Worm (Caenorhabditis elegans) whole organism, L4 larva: ENCODE data around the gene ugt-50.

Experiments
- F37D6.2 ChIP-seq: sonication (generic microtip); optimal IDR thresholded peaks from 2 replicates; lab custom pipeline; 2016; ENCODE audit warnings: mild to moderate bottlenecking, missing genetic modification characterization, missing compliant biosample characterization
- F49E8.2 ChIP-seq: sonication (generic microtip); optimal IDR thresholded peaks from 2 replicates; lab custom pipeline; 2016; ENCODE audit warnings: missing compliant biosample characterization, mild to moderate bottlenecking, missing genetic modification characterization, borderline replicate concordance
- R02D3.7 ChIP-seq: fragments of 150-350 bp; sonication (generic microtip); optimal IDR thresholded peaks from 3 replicates; lab custom pipeline; 2014; ENCODE audit warnings: missing biosample characterization, missing genetic modification characterization
- T20F7.1 ChIP-seq: fragments of 200-800 bp; sonication (Bioruptor generic); optimal IDR thresholded peaks from 2 replicates; lab custom pipeline; 2018; ENCODE audit warnings: mild to moderate bottlenecking, missing genetic modification characterization, missing compliant biosample characterization
- Y48G9A.11 ChIP-seq: fragments of 200-800 bp; sonication (Bioruptor generic); IDR thresholded peaks from 2 replicates; pipeline ENCODE4 v1.3.6; 2022; ENCODE audit warnings: missing genetic modification reagents, missing genetic modification characterization, missing compliant biosample characterization
- Y75B8A.6 ChIP-seq: fragments of 200-800 bp; sonication (Bioruptor generic); IDR thresholded peaks from 2 replicates; pipeline ENCODE4 v1.3.6; 2022; ENCODE audit warnings: missing genetic modification reagents, missing genetic modification characterization, missing compliant biosample characterization
- ZK546.5 ChIP-seq, 2 experiments: sonication (generic microtip); optimal IDR thresholded peaks; 2 replicates each; lab custom pipeline; 2017; ENCODE audit warnings: missing biosample characterization in 2 of 2, missing genetic modification characterization in 2 of 2
- aly-2 ChIP-seq: sonication (generic microtip); optimal IDR thresholded peaks from 2 replicates; lab custom pipeline; 2018; ENCODE audit warnings: missing biosample characterization, missing genetic modification characterization
- ama-1 ChIP-seq: fragments of 150-350 bp; optimal IDR thresholded peaks from 2 replicates; lab custom pipeline; 2014; ENCODE audit warnings: inconsistent platforms, mixed read lengths
- arid-1 ChIP-seq: fragments of 200-800 bp; sonication (Bioruptor generic); conservative IDR thresholded peaks from 2 replicates; pipeline ENCODE4 v1.3.6; 2022; ENCODE audit warnings: missing genetic modification reagents, missing genetic modification characterization, missing compliant biosample characterization
- ceh-28 ChIP-seq: fragments of 150-350 bp; optimal IDR thresholded peaks from 2 replicates; lab custom pipeline; 2014; ENCODE audit warnings: missing biosample characterization, missing genetic modification reagents, missing genetic modification characterization
- ceh-44 ChIP-seq: fragments of 200-800 bp; sonication (Bioruptor generic); IDR thresholded peaks from 2 replicates; pipeline ENCODE4 v1.3.6; 2022; ENCODE audit warnings: missing genetic modification reagents, missing genetic modification characterization, missing compliant biosample characterization
- ceh-62 ChIP-seq: sonication (generic microtip); optimal IDR thresholded peaks from 2 replicates; lab custom pipeline; 2017; ENCODE audit warnings: missing biosample characterization, missing genetic modification characterization
- ces-1 ChIP-seq: fragments of 150-350 bp; sonication (generic microtip); optimal IDR thresholded peaks from 4 replicates; lab custom pipeline; 2014; ENCODE audit warnings: missing biosample characterization, missing genetic modification reagents, missing genetic modification characterization
- cey-2 ChIP-seq: sonication (generic microtip); optimal IDR thresholded peaks from 3 replicates; lab custom pipeline; 2017; ENCODE audit warnings: missing genetic modification characterization, mild to moderate bottlenecking, missing compliant biosample characterization, antibody characterized with exemption, borderline replicate concordance; ENCODE audit not compliant: insufficient read depth
- ctbp-1 ChIP-seq: fragments of 200-800 bp; sonication (Bioruptor generic); IDR thresholded peaks from 2 replicates; pipeline ENCODE4 v1.3.6; 2022; ENCODE audit warnings: missing genetic modification reagents, missing genetic modification characterization, missing compliant biosample characterization
- daf-12 ChIP-seq: fragments of 150-350 bp; optimal IDR thresholded peaks from 2 replicates; lab custom pipeline; 2014; ENCODE audit warnings: missing biosample characterization, missing genetic modification reagents, missing genetic modification characterization
- daf-16 ChIP-seq, 3 experiments: sonication (generic microtip); optimal IDR thresholded peaks; 2 replicates each; lab custom pipeline; 2016 to 2017; ENCODE audit warnings: missing genetic modification characterization in 3 of 3, missing genetic modification reagents in 3 of 3, mild to moderate bottlenecking in 2 of 3, missing compliant biosample characterization in 2 of 3, missing biosample characterization in 1 of 3, moderate library complexity in 1 of 3
- daf-8 ChIP-seq: fragments of 200-800 bp; sonication (Bioruptor generic); IDR thresholded peaks from 2 replicates; pipeline ENCODE4 v1.3.6; 2022; ENCODE audit warnings: missing genetic modification characterization, missing compliant biosample characterization
- dmd-9 ChIP-seq: fragments of 200-800 bp; sonication (Bioruptor generic); IDR thresholded peaks from 2 replicates; pipeline ENCODE4 v1.3.6; 2022; ENCODE audit warnings: missing genetic modification reagents, missing genetic modification characterization, missing compliant biosample characterization
- egl-43 ChIP-seq: fragments of 200-800 bp; sonication (Bioruptor generic); IDR thresholded peaks from 2 replicates; pipeline ENCODE4 v1.3.6; 2022; ENCODE audit warnings: missing genetic modification reagents, missing genetic modification characterization, missing compliant biosample characterization
- hmg-1.1 ChIP-seq: fragments of 200-800 bp; sonication (Bioruptor generic); IDR thresholded peaks from 2 replicates; pipeline ENCODE4 v1.3.6; 2022; ENCODE audit warnings: missing genetic modification reagents, missing genetic modification characterization, missing compliant biosample characterization
- lin-1 ChIP-seq: fragments of 200-800 bp; sonication (Bioruptor generic); IDR thresholded peaks from 2 replicates; pipeline ENCODE4 v1.3.6; 2022; ENCODE audit warnings: missing genetic modification reagents, missing genetic modification characterization, missing compliant biosample characterization
- lin-38 ChIP-seq: fragments of 200-800 bp; sonication (Bioruptor generic); IDR thresholded peaks from 2 replicates; pipeline ENCODE4 v1.3.6; 2022; ENCODE audit warnings: missing genetic modification reagents, missing genetic modification characterization, missing compliant biosample characterization
- lir-3 ChIP-seq: sonication (generic microtip); optimal IDR thresholded peaks from 2 replicates; lab custom pipeline; 2016; ENCODE audit warnings: mild to moderate bottlenecking, missing genetic modification characterization, missing compliant biosample characterization
- madf-5 ChIP-seq, 2 experiments: fragments of 200-800 bp; sonication (Bioruptor generic); IDR thresholded peaks; 2 replicates each; pipeline ENCODE4 v1.3.6; 2022; ENCODE audit warnings: missing compliant biosample characterization in 2 of 2, missing genetic modification characterization in 2 of 2
- madf-9 ChIP-seq: fragments of 200-800 bp; sonication (Bioruptor generic); conservative IDR thresholded peaks from 2 replicates; pipeline ENCODE4 v1.3.6; 2022; ENCODE audit warnings: missing genetic modification reagents, missing genetic modification characterization, missing compliant biosample characterization
- mes-2 ChIP-seq: sonication (generic microtip); optimal IDR thresholded peaks from 2 replicates; lab custom pipeline; 2016; ENCODE audit warnings: missing genotype, mild to moderate bottlenecking, missing genetic modification characterization, missing compliant biosample characterization; ENCODE audit not compliant: poor library complexity, severe bottlenecking
- mxl-2 ChIP-seq: fragments of 200-800 bp; sonication (Bioruptor generic); conservative IDR thresholded peaks from 2 replicates; pipeline ENCODE4 v1.3.6; 2022; ENCODE audit warnings: missing genetic modification reagents, missing genetic modification characterization, missing compliant biosample characterization
- nhr-237 ChIP-seq: sonication (generic microtip); optimal IDR thresholded peaks from 2 replicates; lab custom pipeline; 2017; ENCODE audit warnings: missing biosample characterization, missing genetic modification characterization
- nhr-25 ChIP-seq: sonication (generic microtip); optimal IDR thresholded peaks from 2 replicates; lab custom pipeline; 2017; ENCODE audit warnings: missing genetic modification characterization, mild to moderate bottlenecking, missing compliant biosample characterization, antibody characterized with exemption, moderate library complexity, borderline replicate concordance; ENCODE audit not compliant: insufficient read depth
- nhr-42 ChIP-seq: fragments of 200-800 bp; sonication (Bioruptor generic); IDR thresholded peaks from 2 replicates; pipeline ENCODE4 v1.3.6; 2022; ENCODE audit warnings: missing genetic modification characterization, missing compliant biosample characterization
- pha-4 ChIP-seq, 2 experiments: fragments of 150-350 bp in 1 of 2; fragments of 200-800 bp in 1 of 2; sonication (Bioruptor generic) in 1 of 2; IDR thresholded peaks in 1 of 2; optimal IDR thresholded peaks in 1 of 2; 2 replicates each; pipeline versions ENCODE4 v1.3.6 to Lab custom; 2014 to 2022; ENCODE audit warnings: missing genetic modification characterization in 2 of 2, missing genetic modification reagents in 2 of 2, missing biosample characterization in 1 of 2, missing compliant biosample characterization in 1 of 2
- pqm-1 ChIP-seq: sonication (generic microtip); optimal IDR thresholded peaks from 2 replicates; lab custom pipeline; 2017; ENCODE audit warnings: missing biosample characterization, missing genetic modification characterization
- rbr-2 ChIP-seq: sonication (generic microtip); optimal IDR thresholded peaks from 2 replicates; lab custom pipeline; 2016; ENCODE audit warnings: missing genotype, missing genetic modification characterization, missing compliant biosample characterization
- set-16 ChIP-seq: fragments of 200-800 bp; sonication (Bioruptor generic); IDR thresholded peaks from 2 replicates; pipeline ENCODE4 v1.3.6; 2022; ENCODE audit warnings: missing genetic modification reagents, missing genetic modification characterization, missing compliant biosample characterization
- snpc-1.2 ChIP-seq: fragments of 200-800 bp; sonication (Bioruptor generic); IDR thresholded peaks from 2 replicates; pipeline ENCODE4 v1.3.6; 2022; ENCODE audit warnings: missing genetic modification reagents, missing genetic modification characterization, missing compliant biosample characterization
- snpc-4 ChIP-seq: fragments of 150-350 bp; optimal IDR thresholded peaks from 2 replicates; lab custom pipeline; 2014; ENCODE audit warnings: missing biosample characterization, missing genetic modification characterization
- spr-1 ChIP-seq: sonication (generic microtip); optimal IDR thresholded peaks from 2 replicates; lab custom pipeline; 2016; ENCODE audit warnings: mild to moderate bottlenecking, missing genetic modification characterization, missing compliant biosample characterization
- tra-1 ChIP-seq: fragments of 200-800 bp; sonication (Bioruptor generic); IDR thresholded peaks from 2 replicates; pipeline ENCODE4 v1.3.6; 2022; ENCODE audit warnings: missing genetic modification reagents, missing genetic modification characterization, missing compliant biosample characterization
- unc-130 ChIP-seq: sonication (generic microtip); optimal IDR thresholded peaks from 2 replicates; lab custom pipeline; 2016; ENCODE audit warnings: missing genetic modification reagents, missing genetic modification characterization, missing compliant biosample characterization
- unc-62 ChIP-seq, 3 experiments: fragments of 150-350 bp in 1 of 3; sonication (generic microtip); optimal IDR thresholded peaks in 2 of 3; peaks in 1 of 3; 1 replicate in 1 of 3; 2 replicates in 2 of 3; lab custom pipeline; 2014 to 2017; ENCODE audit warnings: missing biosample characterization in 3 of 3, missing genetic modification characterization in 3 of 3, missing genetic modification reagents in 3 of 3, missing genotype in 1 of 3
- vab-7 ChIP-seq: fragments of 200-800 bp; sonication (Bioruptor generic); IDR thresholded peaks from 2 replicates; pipeline ENCODE4 v1.3.6; 2022; ENCODE audit warnings: missing genetic modification reagents, missing genetic modification characterization, missing compliant biosample characterization
- zag-1 ChIP-seq: fragments of 150-350 bp; optimal IDR thresholded peaks from 2 replicates; lab custom pipeline; 2014; ENCODE audit warnings: missing biosample characterization, missing genetic modification characterization
- zfp-2 ChIP-seq: sonication (generic microtip); optimal IDR thresholded peaks from 2 replicates; lab custom pipeline; 2016; ENCODE audit warnings: mild to moderate bottlenecking, missing genetic modification characterization, missing compliant biosample characterization
- zfp-3 ChIP-seq: fragments of 200-800 bp; sonication (Bioruptor generic); conservative IDR thresholded peaks from 2 replicates; pipeline ENCODE4 v1.3.6; 2022; ENCODE audit warnings: missing genetic modification reagents, missing genetic modification characterization, missing compliant biosample characterization
- ztf-11 ChIP-seq: fragments of 150-350 bp; optimal IDR thresholded peaks from 2 replicates; lab custom pipeline; 2014; ENCODE audit warnings: missing biosample characterization, missing genetic modification characterization
- ztf-7 ChIP-seq: fragments of 150-350 bp; optimal IDR thresholded peaks from 2 replicates; lab custom pipeline; 2014; ENCODE audit warnings: missing biosample characterization, missing genetic modification characterization

Gene ugt-50

ce11 chrX:12661091-12661526 lies 30.3 kb upstream of the ugt-50 start (continued):
- peak; percentile 30 for TF ChIP-seq unc-130 (GFP tag; lab: Kevin White, UChicago)
- no peak; the same call in 1 of the 2 replicates for TF ChIP-seq lin-1 (GFP tag; lab: Robert Waterston, UW)
- TF ChIP-seq pqm-1 (tag; lab: Kevin White, UChicago), result no peak
- TF ChIP-seq madf-5 (GFP tag; IDR thresholded peaks at IDR 0.05; lab: Robert Waterston, UW), result peak in 1 of 2 experiments; percentile 75; a peak in 1 of 4 replicates
- no peak for TF ChIP-seq mxl-2 (GFP tag; lab: Robert Waterston, UW)
- TF ChIP-seq T20F7.1, result peak; percentile 29
- TF ChIP-seq lir-3, result peak; percentile 61
- no peak for TF ChIP-seq ces-1
- TF ChIP-seq rbr-2, result peak; percentile 84
- peak; percentile 27 for TF ChIP-seq cey-2 (tag; lab: Kevin White, UChicago)
- TF ChIP-seq spr-1 (tag; lab: Kevin White, UChicago), result peak; percentile 69
- TF ChIP-seq ama-1 (lab: Kevin White, UChicago), result no peak
- TF ChIP-seq zfp-2 (tag; lab: Kevin White, UChicago), result peak; percentile 44
- TF ChIP-seq snpc-1.2 (GFP tag; lab: Robert Waterston, UW), result peak; percentile 92
- TF ChIP-seq set-16 (GFP tag; lab: Robert Waterston, UW), result peak; percentile 38; the same call in 1 of the 2 replicates
- TF ChIP-seq ceh-62, result no peak
- peak; percentile 80 for TF ChIP-seq madf-9 (GFP tag; lab: Robert Waterston, UW)
- no peak for TF ChIP-seq aly-2
- no peak for TF ChIP-seq daf-12 (tag; lab: Kevin White, UChicago)
- no peak for TF ChIP-seq snpc-4 (tag; lab: Kevin White, UChicago)
- peak; percentile 72 for TF ChIP-seq nhr-42 (GFP tag; lab: Robert Waterston, UW)
- peak in 1 of 2 experiments; percentile 97 for TF ChIP-seq unc-62 (GFP tag; optimal IDR thresholded peaks at IDR 0.05 in 1 of 2; lab: Kevin White, UChicago)
- no peak for TF ChIP-seq unc-62 (tag; optimal IDR thresholded peaks at IDR 0.05; lab: Kevin White, UChicago)
- peak; percentile 66 for TF ChIP-seq lin-38 (GFP tag; lab: Robert Waterston, UW)
- peak; percentile 83 for TF ChIP-seq ctbp-1
- TF ChIP-seq zag-1 (tag; lab: Kevin White, UChicago), result no peak
- TF ChIP-seq zfp-3, result peak; percentile 68; the same call in 1 of the 2 replicates
- TF ChIP-seq daf-8 (GFP tag; lab: Robert Waterston, UW), result no peak
- no peak for TF ChIP-seq ceh-28 (tag; lab: Kevin White, UChicago)
- TF ChIP-seq dmd-9 (GFP tag; lab: Robert Waterston, UW), result peak; percentile 83; the same call in 1 of the 2 replicates
- no peak for TF ChIP-seq Y75B8A.6 (GFP tag; lab: Robert Waterston, UW)
- peak; percentile 72 for TF ChIP-seq tra-1 (GFP tag; lab: Robert Waterston, UW)
- TF ChIP-seq F37D6.2 (tag; lab: Kevin White, UChicago), result peak; percentile 54
- TF ChIP-seq ztf-7, result peak; percentile 43
- peak; percentile 71; the same call in 1 of the 2 replicates for TF ChIP-seq arid-1 (GFP tag; lab: Robert Waterston, UW)
- no peak for TF ChIP-seq ZK546.5 (tag; optimal IDR thresholded peaks at IDR 0.05; lab: Kevin White, UChicago)
- TF ChIP-seq nhr-237 (tag; lab: Kevin White, UChicago), result no peak
- peak; percentile 92 for TF ChIP-seq hmg-1.1 (GFP tag; lab: Robert Waterston, UW)
- TF ChIP-seq vab-7, result peak; percentile 68; the same call in 1 of the 2 replicates
- peak; percentile 79 for TF ChIP-seq mes-2
- peak; percentile 74 for TF ChIP-seq F49E8.2 (tag; lab: Kevin White, UChicago)
- TF ChIP-seq R02D3.7 (tag; lab: Kevin White, UChicago), result no peak
- TF ChIP-seq ceh-44 (GFP tag; lab: Robert Waterston, UW), result peak; percentile 83; the same call in 1 of the 2 replicates
- peak; percentile 75; the same call in 1 of the 2 replicates for TF ChIP-seq pha-4 (GFP tag; IDR thresholded peaks at IDR 0.05; lab: Robert Waterston, UW)
- no peak for TF ChIP-seq pha-4 (tag; optimal IDR thresholded peaks at IDR 0.05; lab: Kevin White, UChicago)
- no peak for TF ChIP-seq ztf-11 (tag; lab: Kevin White, UChicago)
- no peak for TF ChIP-seq nhr-25 (tag; lab: Kevin White, UChicago)
- peak; percentile 66 to 88 for TF ChIP-seq daf-16 (GFP tag; optimal IDR thresholded peaks at IDR 0.05; lab: Kevin White, UChicago)
- peak; percentile 78 for TF ChIP-seq daf-16 (tag; optimal IDR thresholded peaks at IDR 0.05; lab: Kevin White, UChicago)
- TF ChIP-seq Y48G9A.11 (GFP tag; lab: Robert Waterston, UW), result peak; percentile 53; the same call in 1 of the 2 replicates
- TF ChIP-seq egl-43 (GFP tag; lab: Robert Waterston, UW), result peak; percentile 94
